Worm (Caenorhabditis elegans): ENCODE measurements around the gene ceh-30.

The ceh-30 gene

DNA sequence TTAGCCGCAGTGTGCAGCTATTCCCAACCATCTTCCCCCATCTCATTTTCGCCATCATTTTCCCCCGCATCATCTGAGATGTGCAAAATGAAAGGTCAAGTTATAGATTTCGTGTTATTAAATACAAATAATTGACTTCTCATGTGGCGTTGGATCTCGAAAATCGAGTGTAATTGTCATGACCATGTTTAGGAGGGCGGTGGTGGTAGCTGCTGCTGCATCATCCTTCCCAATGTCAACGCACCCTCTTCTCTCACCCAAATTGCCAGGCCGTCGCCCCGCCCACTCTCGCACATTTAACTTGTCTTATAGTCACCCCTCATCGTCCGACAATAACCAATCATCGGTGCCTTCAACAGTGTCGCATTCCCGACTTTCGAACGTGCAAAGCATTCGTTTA, at the start of gene ceh-30:
Gene ceh-30 (plus strand): TSS at position 301 of the 400 bp plus-strand sequence.
- TF ChIP-seq unc-120 (tag; optimal IDR thresholded peaks at IDR 0.05; ENCODE audit: poor library complexity, severe bottlenecking) (no peak), lsy-2 (tag; optimal IDR thresholded peaks at IDR 0.05) (no peak), nhr-2 (tag; optimal IDR thresholded peaks at IDR 0.05) (no peak), mep-1 (tag; optimal IDR thresholded peaks at IDR 0.05) (no peak), ces-1 (GFP tag; optimal IDR thresholded peaks at IDR 0.05) (no peak), M03D4.4 (tag; optimal IDR thresholded peaks at IDR 0.05) (no peak), ztf-11 (tag; optimal IDR thresholded peaks at IDR 0.05) (no peak), cnd-1 (tag; optimal IDR thresholded peaks at IDR 0.05) (no peak), bed-3 (GFP tag; optimal IDR thresholded peaks at IDR 0.05) (no peak), ham-2 (GFP tag; optimal IDR thresholded peaks at IDR 0.05) (no peak), pha-4 (tag; optimal IDR thresholded peaks at IDR 0.05) (no peak), lin-13 (tag; optimal IDR thresholded peaks at IDR 0.05) (no peak), nhr-237 (tag; optimal IDR thresholded peaks at IDR 0.05) (no peak), drap-1 (GFP tag; optimal IDR thresholded peaks at IDR 0.05) (no peak)

DNA sequence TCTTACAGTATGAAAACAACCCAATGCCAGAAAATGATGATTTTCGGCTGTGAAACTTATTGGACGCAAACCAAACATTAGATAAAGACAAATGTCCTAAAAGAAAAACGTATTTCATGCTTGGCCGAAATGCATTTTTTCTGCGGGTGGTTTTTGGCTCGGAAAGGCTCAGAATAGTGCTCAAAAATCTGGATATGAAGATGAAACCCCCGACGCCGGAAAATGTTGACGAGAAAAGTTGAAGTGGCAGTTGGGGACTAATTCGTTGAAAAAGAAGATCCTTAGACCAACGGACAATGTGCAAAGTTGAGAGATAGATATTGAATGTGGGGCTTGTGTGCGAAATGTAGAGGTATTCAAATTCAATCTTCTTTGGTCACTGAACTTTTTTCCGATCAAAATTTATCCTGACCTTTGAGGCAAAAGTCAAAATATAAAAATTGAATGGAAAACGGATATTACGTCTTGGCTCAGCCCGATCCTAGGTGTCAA, 44.8 kb upstream of the ceh-30 start, which contains the start of gene flp-18:
Gene flp-18 (minus strand): TSS at position 51 of the 492 bp plus-strand sequence.
- TF ChIP-seq sptf-1 (tag; optimal IDR thresholded peaks at IDR 0.05) (no peak), ceh-43 (GFP tag; optimal IDR thresholded peaks at IDR 0.05) (no peak), zip-8 (tag; optimal IDR thresholded peaks at IDR 0.05) (no peak), lin-32 (GFP tag; optimal IDR thresholded peaks at IDR 0.05) (no peak), ceh-39 (tag; optimal IDR thresholded peaks at IDR 0.05) (no peak), tbx-8 (GFP tag; optimal IDR thresholded peaks at IDR 0.05) (no peak), elt-3 (tag; optimal IDR thresholded peaks at IDR 0.05) (no peak), ces-1 (GFP tag; optimal IDR thresholded peaks at IDR 0.05) (no peak), mls-2 (tag; optimal IDR thresholded peaks at IDR 0.05) (no peak), M03D4.4 (tag; optimal IDR thresholded peaks at IDR 0.05) (no peak), nhr-2 (tag; optimal IDR thresholded peaks at IDR 0.05) (no peak), pha-4 (tag; optimal IDR thresholded peaks at IDR 0.05) (no peak), flh-1 (GFP tag; optimal IDR thresholded peaks at IDR 0.05) (no peak), nhr-12 (tag; optimal IDR thresholded peaks at IDR 0.05) (no peak), unc-120 (tag; optimal IDR thresholded peaks at IDR 0.05; ENCODE audit: poor library complexity, severe bottlenecking) (no peak), unc-39 (tag; optimal IDR thresholded peaks at IDR 0.05) (no peak)

ce11 chrX:3019996-3020395, 43.4 kb upstream of the ceh-30 start:
- TF ChIP-seq mep-1 (tag; optimal IDR thresholded peaks at IDR 0.05) (no peak), mab-5 (tag; optimal IDR thresholded peaks at IDR 0.05) (no peak), elt-3 (tag; optimal IDR thresholded peaks at IDR 0.05) (no peak), pha-4 (tag; optimal IDR thresholded peaks at IDR 0.05) (no peak), lsy-2 (tag; optimal IDR thresholded peaks at IDR 0.05) (no peak), drap-1 (GFP tag; optimal IDR thresholded peaks at IDR 0.05) (no peak), nhr-28 (tag; optimal IDR thresholded peaks at IDR 0.05) (no peak), ceh-83 (GFP tag; optimal IDR thresholded peaks at IDR 0.05) (no peak), M03D4.4 (tag; optimal IDR thresholded peaks at IDR 0.05) (no peak), sptf-1 (tag; optimal IDR thresholded peaks at IDR 0.05) (no peak), elt-1 (tag; optimal IDR thresholded peaks at IDR 0.05; ENCODE audit: borderline replicate concordance, insufficient read depth) (no peak), tbx-8 (GFP tag; optimal IDR thresholded peaks at IDR 0.05) (no peak), ceh-39 (tag; optimal IDR thresholded peaks at IDR 0.05) (no peak)

DNA sequence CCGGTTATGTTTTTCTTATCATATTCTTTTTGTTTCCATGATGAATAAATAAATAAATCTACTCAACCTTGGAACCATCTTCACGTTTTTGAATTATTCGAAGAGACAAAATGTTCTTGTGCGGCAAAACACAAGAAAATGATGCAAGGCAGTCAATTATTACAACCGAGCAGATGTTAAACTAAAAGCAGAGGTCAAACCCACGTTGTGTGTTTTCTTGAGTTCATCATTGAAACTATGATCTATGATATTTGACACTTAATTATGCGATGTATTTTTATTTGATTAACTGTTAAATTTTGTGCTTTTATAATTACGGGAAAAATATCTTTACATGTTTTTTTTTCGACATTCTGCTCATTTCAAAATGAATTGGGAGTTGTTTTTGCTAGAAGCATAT, 41.9 kb upstream of the ceh-30 start:
- TF ChIP-seq hlh-1 (tag; optimal IDR thresholded peaks at IDR 0.05) (peak; percentile 3), sem-2 (GFP tag; optimal IDR thresholded peaks at IDR 0.05) (no peak), drap-1 (GFP tag; optimal IDR thresholded peaks at IDR 0.05) (no peak), ztf-11 (tag; optimal IDR thresholded peaks at IDR 0.05) (no peak), sptf-1 (tag; optimal IDR thresholded peaks at IDR 0.05) (no peak), ceh-83 (GFP tag; optimal IDR thresholded peaks at IDR 0.05) (no peak), ceh-39 (tag; optimal IDR thresholded peaks at IDR 0.05) (no peak), lin-32 (GFP tag; optimal IDR thresholded peaks at IDR 0.05) (no peak), ham-2 (GFP tag; optimal IDR thresholded peaks at IDR 0.05) (no peak)

Data from whole organism, mixed stage, embryonic.